Worm (Caenorhabditis elegans): ENCODE data around the gene wdr-83.

The wdr-83 gene

DNA sequence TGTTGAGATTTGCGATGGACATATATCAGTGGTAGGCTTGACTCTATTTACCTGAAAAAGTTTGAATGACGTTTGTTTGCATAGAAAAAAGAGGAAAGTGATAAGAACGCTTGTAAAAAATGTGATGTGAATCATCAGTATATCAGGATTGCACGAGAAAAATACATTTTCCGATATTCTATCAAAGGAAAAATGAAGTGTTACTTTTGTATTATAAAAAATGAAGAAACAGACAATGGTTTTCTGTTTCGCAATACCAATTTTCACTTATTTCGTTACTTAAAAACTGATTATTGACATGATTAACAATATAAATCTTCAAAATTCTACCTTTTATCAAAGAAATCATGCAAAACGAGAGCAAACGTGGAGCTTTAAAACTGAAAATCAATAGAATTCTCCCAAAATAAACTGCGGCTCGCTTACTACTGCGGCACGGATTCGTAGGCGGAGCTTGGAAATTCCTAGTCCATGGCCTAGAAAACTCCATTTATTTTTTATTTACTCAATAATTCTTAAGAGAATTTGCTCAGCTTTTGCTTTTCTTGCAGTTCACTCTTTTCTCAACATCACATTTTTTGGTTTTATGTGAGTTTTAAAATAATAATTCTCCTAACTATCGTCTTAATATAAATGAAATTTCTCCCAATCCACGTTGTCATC is 37.9 kb downstream of the wdr-83 start, which contains the start of the genes eif-1 and vps-24 (continued):
- TF ChIP-seq egl-27 (tag; optimal IDR thresholded peaks at IDR 0.05) (no peak), F26F4.8 (GFP tag; conservative IDR thresholded peaks at IDR 0.05) (no peak), vab-7 (GFP tag; IDR thresholded peaks at IDR 0.05) (no peak), mxl-3 (GFP tag; optimal IDR thresholded peaks at IDR 0.05) (peak; percentile 24), dpl-1 (GFP tag; optimal IDR thresholded peaks at IDR 0.05) (peak; percentile 71)

- TF ChIP-seq lin-1 (GFP tag; IDR thresholded peaks at IDR 0.05) (no peak), ctbp-1 (GFP tag; IDR thresholded peaks at IDR 0.05) (0 out of 2 replicates have a peak, but pooled peaks have one; percentile 19)
Measured at ce11 chrII:4992977-4993376, 38.5 kb downstream of the wdr-83 start, which contains the start of gene pigb-1. Gene pigb-1 (minus strand): TSS chrII:4993077.

DNA sequence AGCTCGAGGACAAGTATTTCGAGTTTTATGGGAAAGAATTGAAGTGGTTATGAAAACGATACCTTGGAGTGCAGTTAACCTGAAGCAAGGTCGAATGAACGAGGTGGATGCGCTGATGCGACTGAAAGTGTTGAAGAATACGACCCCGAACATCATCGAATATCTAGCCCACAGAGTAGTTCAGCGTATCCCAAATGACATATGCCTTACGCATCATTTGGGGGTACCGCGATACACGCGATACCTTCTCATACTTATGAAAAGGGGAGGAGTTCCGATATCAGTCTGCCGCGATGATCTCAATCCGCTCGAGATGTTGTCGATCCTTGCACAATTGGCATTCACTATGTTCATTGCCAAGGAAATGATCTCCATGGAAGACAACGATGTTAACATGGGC is 41.7 kb downstream of the wdr-83 start, which contains the start of gene T27F7.12:
Gene T27F7.12, plus strand, starts transcription at position 301 of the 400 bp plus-strand sequence.
- TF ChIP-seq arid-1 (GFP tag; conservative IDR thresholded peaks at IDR 0.05) (no peak), spr-3 (GFP tag; optimal IDR thresholded peaks at IDR 0.05) (no peak), daf-19 (GFP tag; conservative IDR thresholded peaks at IDR 0.05) (no peak), dmd-6 (GFP tag; IDR thresholded peaks at IDR 0.05) (no peak), hlh-30 (tag; optimal IDR thresholded peaks at IDR 0.05; ENCODE audit: insufficient read depth) (no peak), saeg-2 (GFP tag; IDR thresholded peaks at IDR 0.05) (no peak), lsy-2 (tag; optimal IDR thresholded peaks at IDR 0.05) (no peak), lim-7 (GFP tag; IDR thresholded peaks at IDR 0.05) (no peak), egl-27 (tag; optimal IDR thresholded peaks at IDR 0.05) (no peak)

- TF ChIP-seq lin-15B (tag; optimal IDR thresholded peaks at IDR 0.05) (no peak), fkh-10 (GFP tag; optimal IDR thresholded peaks at IDR 0.05) (no peak), lin-38 (GFP tag; IDR thresholded peaks at IDR 0.05) (no peak), sdz-12 (GFP tag; optimal IDR thresholded peaks at IDR 0.05) (no peak), mxl-2 (GFP tag; conservative IDR thresholded peaks at IDR 0.05) (no peak), nhr-111 (GFP tag; optimal IDR thresholded peaks at IDR 0.05) (no peak), snpc-4 (tag; optimal IDR thresholded peaks at IDR 0.05) (no peak), ztf-11 (tag; optimal IDR thresholded peaks at IDR 0.05) (no peak), lin-1 (GFP tag; IDR thresholded peaks at IDR 0.05) (no peak), zip-11 (GFP tag; IDR thresholded peaks at IDR 0.05) (no peak), ceh-20 (GFP tag; IDR thresholded peaks at IDR 0.05) (no peak), zfp-2 (tag; optimal IDR thresholded peaks at IDR 0.05) (no peak), unc-39 (tag; optimal IDR thresholded peaks at IDR 0.05) (no peak), ceh-32 (tag; optimal IDR thresholded peaks at IDR 0.05; ENCODE audit: poor library complexity) (no peak), nhr-76 (tag; optimal IDR thresholded peaks at IDR 0.05) (no peak), ceh-62 (tag; optimal IDR thresholded peaks at IDR 0.05) (no peak), hlh-30 (tag; optimal IDR thresholded peaks at IDR 0.05; ENCODE audit: insufficient read depth) (no peak), snpc-1.2 (GFP tag; IDR thresholded peaks at IDR 0.05) (no peak), madf-9 (GFP tag; conservative IDR thresholded peaks at IDR 0.05) (no peak), mdt-29 (GFP tag; IDR thresholded peaks at IDR 0.05) (no peak)
Measured at ce11 chrII:4987257-4987656, 44.3 kb downstream of the wdr-83 start.

DNA sequence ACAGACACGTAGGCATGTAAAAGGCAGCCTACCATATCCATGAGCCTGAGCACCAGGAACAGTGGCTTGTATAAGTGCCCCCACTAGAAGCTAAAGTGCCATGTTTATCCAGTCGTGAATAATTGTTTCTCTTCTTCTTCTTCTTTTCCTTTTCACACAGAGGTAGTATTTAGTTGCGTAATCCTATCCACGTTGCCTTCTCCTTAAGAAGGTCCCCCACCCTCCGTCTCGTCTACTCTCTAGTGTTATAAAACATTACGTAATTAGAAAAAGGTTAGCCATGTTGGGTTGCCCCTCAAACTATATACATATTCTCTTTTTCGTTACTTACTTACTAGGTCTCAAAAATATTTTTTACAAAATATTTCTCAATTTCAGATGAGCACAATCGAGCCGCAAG is 44.8 kb downstream of the wdr-83 start:
- TF ChIP-seq zag-1 (tag; optimal IDR thresholded peaks at IDR 0.05): no peak
- no peak for TF ChIP-seq daf-12 (tag; optimal IDR thresholded peaks at IDR 0.05)
- TF ChIP-seq mxl-3 (GFP tag; optimal IDR thresholded peaks at IDR 0.05): no peak
- TF ChIP-seq mdl-1 (tag; optimal IDR thresholded peaks at IDR 0.05): no peak
- TF ChIP-seq spr-1 (tag; optimal IDR thresholded peaks at IDR 0.05): no peak

Data from whole organism, L4 larva.